Worm (Caenorhabditis elegans) whole organism, L4/young adult: ENCODE results near the gene str-116.

Experiments used
- W03F9.2 ChIP-seq: fragments of 150-350 bp; optimal IDR thresholded peaks from 2 replicates; lab custom pipeline; 2014; ENCODE audit warnings: missing biosample characterization, missing genetic modification characterization
- him-1 ChIP-seq: sonication (generic microtip); optimal IDR thresholded peaks from 2 replicates; lab custom pipeline; 2016; ENCODE audit warnings: missing genotype, missing genetic modification reagents, missing genetic modification characterization, missing compliant biosample characterization

ce11 chrV:11220415-11220814, 46.4 kb upstream of the str-116 start:
- TF ChIP-seq him-1 (no peak), W03F9.2 (tag; lab: Kevin White, UChicago) (no peak)
